Worm (Caenorhabditis elegans) whole organism, L2 larva: ENCODE data around the gene lin-36.

Experiments used
- C34F6.9 ChIP-seq: fragments of 150-350 bp; optimal IDR thresholded peaks from 2 replicates; lab custom pipeline; 2014; ENCODE audit warnings: missing biosample characterization, missing genetic modification characterization
- F13H6.1 ChIP-seq: sonication (generic microtip); optimal IDR thresholded peaks from 2 replicates; lab custom pipeline; 2016; ENCODE audit warnings: missing genetic modification characterization, missing compliant biosample characterization
- R02D3.7 ChIP-seq: fragments of 150-350 bp; optimal IDR thresholded peaks from 2 replicates; lab custom pipeline; 2014; ENCODE audit warnings: missing biosample characterization, missing genetic modification characterization
- Y55F3AM.14 ChIP-seq: fragments of 200-800 bp; sonication (Bioruptor generic); optimal IDR thresholded peaks from 2 replicates; lab custom pipeline; 2018; ENCODE audit warnings: mild to moderate bottlenecking, missing genetic modification characterization, missing compliant biosample characterization
- ZK546.5 ChIP-seq: sonication (generic microtip); optimal IDR thresholded peaks from 2 replicates; lab custom pipeline; 2017; ENCODE audit warnings: missing biosample characterization, missing genetic modification characterization
- alr-1 ChIP-seq: fragments of 150-350 bp; optimal IDR thresholded peaks from 2 replicates; lab custom pipeline; 2014; ENCODE audit warnings: missing biosample characterization, missing genetic modification characterization
- aly-2 ChIP-seq: fragments of 150-350 bp; optimal IDR thresholded peaks from 2 replicates; lab custom pipeline; 2014; ENCODE audit warnings: missing biosample characterization, missing genetic modification characterization
- ama-1 ChIP-seq: fragments of 150-350 bp; optimal IDR thresholded peaks from 2 replicates; lab custom pipeline; 2018; ENCODE audit warnings: inconsistent platforms
- blmp-1 ChIP-seq: sonication (generic microtip); optimal IDR thresholded peaks from 2 replicates; lab custom pipeline; 2017; ENCODE audit warnings: missing genetic modification characterization, mild to moderate bottlenecking, missing compliant biosample characterization, antibody characterized with exemption, moderate library complexity; ENCODE audit not compliant: insufficient read depth
- ceh-16 ChIP-seq: fragments of 150-350 bp; optimal IDR thresholded peaks from 2 replicates; lab custom pipeline; 2014; ENCODE audit warnings: missing biosample characterization, missing genetic modification characterization
- ceh-82 ChIP-seq: fragments of 150-350 bp; optimal IDR thresholded peaks from 2 replicates; lab custom pipeline; 2014; ENCODE audit warnings: missing biosample characterization, missing genetic modification characterization
- crh-2 ChIP-seq: sonication (generic microtip); optimal IDR thresholded peaks from 2 replicates; lab custom pipeline; 2017; ENCODE audit warnings: missing biosample characterization, missing genetic modification characterization
- dmd-4 ChIP-seq: sonication (generic microtip); optimal IDR thresholded peaks from 2 replicates; lab custom pipeline; 2017; ENCODE audit warnings: missing biosample characterization, missing genetic modification characterization
- egl-27 ChIP-seq: sonication (generic microtip); optimal IDR thresholded peaks from 3 replicates; lab custom pipeline; 2017; ENCODE audit warnings: missing biosample characterization, missing genetic modification reagents, missing genetic modification characterization
- elt-1 ChIP-seq: fragments of 150-350 bp; optimal IDR thresholded peaks from 2 replicates; lab custom pipeline; 2014; ENCODE audit warnings: missing biosample characterization, missing genetic modification characterization
- elt-3 ChIP-seq: sonication (generic microtip); optimal IDR thresholded peaks from 2 replicates; lab custom pipeline; 2017; ENCODE audit warnings: missing biosample characterization, missing genetic modification characterization
- fos-1 ChIP-seq: fragments of 150-350 bp; optimal IDR thresholded peaks from 2 replicates; lab custom pipeline; 2014; ENCODE audit warnings: missing biosample characterization, missing genetic modification characterization
- gmeb-1 ChIP-seq: fragments of 150-350 bp; optimal IDR thresholded peaks from 2 replicates; lab custom pipeline; 2014; ENCODE audit warnings: missing biosample characterization, missing genetic modification characterization
- lin-11 ChIP-seq: fragments of 150-350 bp; sonication (generic microtip); optimal IDR thresholded peaks from 2 replicates; lab custom pipeline; 2014; ENCODE audit warnings: missing biosample characterization, missing genetic modification characterization, inconsistent platforms, mixed read lengths
- lin-13 ChIP-seq: fragments of 150-350 bp; optimal IDR thresholded peaks from 2 replicates; lab custom pipeline; 2014; ENCODE audit warnings: missing biosample characterization, missing genetic modification reagents, missing genetic modification characterization
- lin-39 ChIP-seq: fragments of 150-350 bp; optimal IDR thresholded peaks from 2 replicates; lab custom pipeline; 2014; ENCODE audit warnings: missing biosample characterization, missing genetic modification reagents, missing genetic modification characterization
- mab-5 ChIP-seq: fragments of 150-350 bp; optimal IDR thresholded peaks from 2 replicates; lab custom pipeline; 2014; ENCODE audit warnings: missing biosample characterization, missing genetic modification characterization
- mbf-1 ChIP-seq: sonication (generic microtip); optimal IDR thresholded peaks from 2 replicates; lab custom pipeline; 2017; ENCODE audit warnings: missing biosample characterization, missing genetic modification characterization
- mdl-1 ChIP-seq, 2 experiments: fragments of 150-350 bp in 1 of 2; sonication (generic microtip) in 1 of 2; optimal IDR thresholded peaks; 2 replicates each; lab custom pipeline; 2017; ENCODE audit warnings: missing biosample characterization in 2 of 2, missing genetic modification characterization in 2 of 2
- nhr-10 ChIP-seq: sonication (generic microtip); optimal IDR thresholded peaks from 2 replicates; lab custom pipeline; 2017; ENCODE audit warnings: missing biosample characterization, missing genetic modification characterization
- nhr-11 ChIP-seq: fragments of 150-350 bp; optimal IDR thresholded peaks from 2 replicates; lab custom pipeline; 2014; ENCODE audit warnings: missing biosample characterization, missing genetic modification characterization
- nhr-12 ChIP-seq: fragments of 150-350 bp; optimal IDR thresholded peaks from 2 replicates; lab custom pipeline; 2014; ENCODE audit warnings: missing biosample characterization, missing genetic modification characterization
- nhr-129 ChIP-seq: fragments of 150-350 bp; optimal IDR thresholded peaks from 2 replicates; lab custom pipeline; 2014; ENCODE audit warnings: missing biosample characterization, missing genetic modification characterization
- nhr-21 ChIP-seq: fragments of 150-350 bp; optimal IDR thresholded peaks from 2 replicates; lab custom pipeline; 2014; ENCODE audit warnings: missing biosample characterization, missing genetic modification characterization
- nhr-23 ChIP-seq: fragments of 150-350 bp; optimal IDR thresholded peaks from 2 replicates; lab custom pipeline; 2014; ENCODE audit warnings: missing biosample characterization, missing genetic modification reagents, missing genetic modification characterization
- nhr-237 ChIP-seq: fragments of 150-350 bp; optimal IDR thresholded peaks from 2 replicates; lab custom pipeline; 2014; ENCODE audit warnings: missing biosample characterization, missing genetic modification characterization
- nhr-25 ChIP-seq: fragments of 150-350 bp; sonication (generic microtip); optimal IDR thresholded peaks from 3 replicates; lab custom pipeline; 2014; ENCODE audit warnings: missing biosample characterization, missing genetic modification characterization
- nhr-6 ChIP-seq: fragments of 150-350 bp; optimal IDR thresholded peaks from 2 replicates; lab custom pipeline; 2014; ENCODE audit warnings: missing biosample characterization, missing genetic modification characterization
- nhr-77 ChIP-seq: fragments of 150-350 bp; optimal IDR thresholded peaks from 2 replicates; lab custom pipeline; 2014; ENCODE audit warnings: missing biosample characterization, missing genetic modification characterization
- peb-1 ChIP-seq: fragments of 150-350 bp; optimal IDR thresholded peaks from 2 replicates; lab custom pipeline; 2014; ENCODE audit warnings: missing biosample characterization, missing genetic modification characterization
- sem-4 ChIP-seq: fragments of 150-350 bp; optimal IDR thresholded peaks from 2 replicates; lab custom pipeline; 2014; ENCODE audit warnings: missing biosample characterization, missing genetic modification reagents, missing genetic modification characterization
- skn-1 ChIP-seq: sonication (generic microtip); optimal IDR thresholded peaks from 2 replicates; lab custom pipeline; 2017; ENCODE audit warnings: missing biosample characterization, missing genetic modification characterization
- sma-3 ChIP-seq: sonication (generic microtip); optimal IDR thresholded peaks from 2 replicates; lab custom pipeline; 2016; ENCODE audit warnings: missing genetic modification reagents, missing genetic modification characterization, missing compliant biosample characterization
- sma-9 ChIP-seq, 2 experiments: fragments of 150-350 bp in 1 of 2; sonication (generic microtip) in 1 of 2; optimal IDR thresholded peaks; 2 replicates each; lab custom pipeline; 2014 to 2016; ENCODE audit warnings: missing genetic modification characterization in 2 of 2, mild to moderate bottlenecking in 1 of 2, missing biosample characterization in 1 of 2, missing compliant biosample characterization in 1 of 2, missing genetic modification reagents in 1 of 2, moderate library complexity in 1 of 2
- snpc-4 ChIP-seq: fragments of 150-350 bp; optimal IDR thresholded peaks from 2 replicates; lab custom pipeline; 2014; ENCODE audit warnings: missing biosample characterization, missing genetic modification characterization
- unc-39 ChIP-seq: fragments of 150-350 bp; optimal IDR thresholded peaks from 2 replicates; lab custom pipeline; 2014; ENCODE audit warnings: missing biosample characterization, missing genetic modification characterization
- unc-55 ChIP-seq: fragments of 150-350 bp; sonication (generic microtip); optimal IDR thresholded peaks from 3 replicates; lab custom pipeline; 2014; ENCODE audit warnings: missing biosample characterization, missing genetic modification reagents, missing genetic modification characterization
- unc-62 ChIP-seq: fragments of 150-350 bp; optimal IDR thresholded peaks from 2 replicates; lab custom pipeline; 2014; ENCODE audit warnings: missing biosample characterization, missing genetic modification reagents, missing genetic modification characterization
- zag-1 ChIP-seq: fragments of 150-350 bp; optimal IDR thresholded peaks from 2 replicates; lab custom pipeline; 2014; ENCODE audit warnings: missing biosample characterization, missing genetic modification characterization
- ztf-1 ChIP-seq: fragments of 200-800 bp; sonication (Bioruptor generic); conservative IDR thresholded peaks from 2 replicates; pipeline ENCODE4 v1.3.6; 2022; ENCODE audit warnings: missing genetic modification characterization, missing compliant biosample characterization
- ztf-11 ChIP-seq: sonication (generic microtip); optimal IDR thresholded peaks from 2 replicates; lab custom pipeline; 2017; ENCODE audit warnings: missing biosample characterization, missing genetic modification characterization
- ztf-4 ChIP-seq: fragments of 150-350 bp; optimal IDR thresholded peaks from 2 replicates; lab custom pipeline; 2014; ENCODE audit warnings: missing biosample characterization, missing genetic modification characterization

lin-36 gene

DNA sequence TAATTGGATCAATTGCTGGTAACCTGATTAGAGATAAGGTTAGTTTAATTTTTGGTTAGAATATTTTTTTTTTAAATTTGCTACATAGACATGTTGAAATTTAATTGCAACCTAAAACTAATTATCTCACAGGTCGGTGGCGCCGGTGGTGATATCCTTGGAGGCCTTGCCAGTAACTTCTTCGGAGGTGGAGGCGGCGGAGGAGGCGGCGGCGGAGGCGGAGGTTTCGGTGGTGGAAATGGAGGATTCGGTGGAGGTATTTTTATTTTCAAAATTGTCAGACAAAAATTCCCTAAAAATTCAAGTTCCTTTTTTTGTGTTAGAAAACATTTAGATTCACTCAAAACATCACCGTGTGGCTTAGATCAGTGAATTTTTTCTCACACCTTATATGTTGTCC, 39.4 kb downstream of the lin-36 start:
- no peak for TF ChIP-seq nhr-129 (tag; lab: Kevin White, UChicago)
- TF ChIP-seq C34F6.9 (tag; lab: Kevin White, UChicago): no peak
- no peak for TF ChIP-seq elt-3 (tag; lab: Kevin White, UChicago)
- no peak for TF ChIP-seq blmp-1 (tag; lab: Kevin White, UChicago)
- no peak for TF ChIP-seq lin-13 (GFP tag; lab: Kevin White, UChicago)
- no peak for TF ChIP-seq unc-62 (GFP tag; lab: Kevin White, UChicago)
- TF ChIP-seq sma-3 (GFP tag; lab: Kevin White, UChicago): no peak
- no peak for TF ChIP-seq dmd-4 (tag; lab: Kevin White, UChicago)
- TF ChIP-seq mab-5 (tag; lab: Kevin White, UChicago): no peak
- no peak for TF ChIP-seq gmeb-1 (tag; lab: Kevin White, UChicago)
- TF ChIP-seq ama-1 (lab: Kevin White, UChicago): no peak
- no peak for TF ChIP-seq mdl-1 (tag; optimal IDR thresholded peaks at IDR 0.05; lab: Kevin White, UChicago)
- no peak for TF ChIP-seq R02D3.7 (tag; lab: Kevin White, UChicago)
- TF ChIP-seq nhr-6 (tag; lab: Kevin White, UChicago): no peak
- no peak for TF ChIP-seq unc-39 (tag; lab: Kevin White, UChicago)
- TF ChIP-seq nhr-77: no peak
- no peak for TF ChIP-seq egl-27 (tag; lab: Kevin White, UChicago)
- TF ChIP-seq lin-11 (tag; lab: Kevin White, UChicago): no peak

DNA sequence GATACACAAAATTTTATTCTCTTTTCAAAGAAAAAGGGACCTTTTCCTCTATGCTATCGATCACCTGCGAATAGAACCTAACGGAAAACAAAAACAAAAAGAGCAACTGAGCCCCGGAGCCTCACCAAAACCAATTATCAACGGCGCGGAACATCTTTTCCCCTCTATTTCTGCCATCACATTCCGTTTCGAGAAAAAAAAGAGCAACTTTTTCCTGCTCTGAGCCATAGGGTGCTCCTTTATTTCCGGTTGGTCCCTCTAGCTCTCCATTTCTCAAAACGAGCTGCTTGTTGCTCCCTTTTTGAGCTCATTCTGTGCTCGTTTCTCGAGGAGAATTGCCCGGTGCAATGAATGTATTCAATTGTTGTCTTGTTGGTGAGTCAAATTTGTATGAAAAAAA, 41.0 kb downstream of the lin-36 start, which contains the start of gene clp-1:
TSS of gene clp-1 (plus strand) at position 301 of the 400 bp plus-strand sequence.
- TF ChIP-seq ZK546.5 (tag; lab: Kevin White, UChicago) (no peak), F13H6.1 (tag; lab: Kevin White, UChicago) (no peak), sem-4 (no peak)
- TF ChIP-seq, all 48 proteins: peak for 0

DNA sequence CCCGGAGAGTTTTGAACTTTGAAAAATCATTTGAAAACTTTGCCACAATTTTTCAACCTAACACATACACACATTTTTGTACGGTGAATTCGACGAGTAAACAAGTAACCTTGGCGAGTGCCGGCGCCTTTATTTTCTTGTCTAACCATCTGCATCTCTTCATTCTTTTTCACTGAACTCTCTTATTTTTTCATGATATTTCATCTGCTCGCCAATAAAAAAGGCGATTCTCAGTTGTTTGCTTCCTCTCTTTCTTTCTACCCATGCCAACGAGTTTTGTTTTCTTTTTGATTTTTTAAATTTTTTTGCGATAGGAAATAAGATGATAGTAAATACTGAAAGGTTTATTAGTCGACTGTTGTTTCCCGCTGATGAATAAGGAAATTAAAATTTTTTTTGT, 42.0 kb downstream of the lin-36 start:
- TF ChIP-seq gmeb-1 (tag; lab: Kevin White, UChicago): peak; percentile 32
- no peak for TF ChIP-seq ama-1 (lab: Kevin White, UChicago)
- TF ChIP-seq ZK546.5 (tag; lab: Kevin White, UChicago): no peak
- peak; percentile 54 for TF ChIP-seq nhr-129 (tag; lab: Kevin White, UChicago)
- no peak for TF ChIP-seq skn-1 (tag; lab: Kevin White, UChicago)
- TF ChIP-seq unc-39 (tag; lab: Kevin White, UChicago): no peak
- peak; percentile 84 for TF ChIP-seq sma-3 (GFP tag; lab: Kevin White, UChicago)
- TF ChIP-seq R02D3.7 (tag; lab: Kevin White, UChicago): no peak
- TF ChIP-seq egl-27 (tag; lab: Kevin White, UChicago): no peak
- no peak for TF ChIP-seq nhr-10
- TF ChIP-seq snpc-4: no peak
- peak; percentile 33 for TF ChIP-seq lin-13 (GFP tag; lab: Kevin White, UChicago)
- no peak for TF ChIP-seq ztf-1 (GFP tag; lab: Robert Waterston, UW)
- TF ChIP-seq sma-9 (GFP tag; optimal IDR thresholded peaks at IDR 0.05; lab: Kevin White, UChicago): peak; percentile 42
- TF ChIP-seq sma-9 (tag; optimal IDR thresholded peaks at IDR 0.05; lab: Kevin White, UChicago): no peak
- no peak for TF ChIP-seq lin-39
- peak; percentile 65 for TF ChIP-seq C34F6.9 (tag; lab: Kevin White, UChicago)
- peak; percentile 66 for TF ChIP-seq nhr-25 (tag; lab: Kevin White, UChicago)
- no peak for TF ChIP-seq mbf-1 (tag; lab: Kevin White, UChicago)
- no peak for TF ChIP-seq ztf-11 (tag; lab: Kevin White, UChicago)
- TF ChIP-seq Y55F3AM.14: no peak
- no peak for TF ChIP-seq dmd-4 (tag; lab: Kevin White, UChicago)
- no peak for TF ChIP-seq nhr-21 (tag; lab: Kevin White, UChicago)
- TF ChIP-seq ztf-4 (tag; lab: Kevin White, UChicago): peak; percentile 30
- no peak for TF ChIP-seq nhr-6 (tag; lab: Kevin White, UChicago)
- TF ChIP-seq peb-1 (tag; lab: Kevin White, UChicago): no peak
- peak; percentile 9 for TF ChIP-seq blmp-1 (tag; lab: Kevin White, UChicago)
- TF ChIP-seq nhr-12 (tag; lab: Kevin White, UChicago): no peak
- no peak for TF ChIP-seq aly-2 (tag; lab: Kevin White, UChicago)
- TF ChIP-seq ceh-82: no peak
- no peak for TF ChIP-seq zag-1 (tag; lab: Kevin White, UChicago)
- no peak for TF ChIP-seq lin-11 (tag; lab: Kevin White, UChicago)
- TF ChIP-seq elt-3 (tag; lab: Kevin White, UChicago): no peak
- no peak for TF ChIP-seq nhr-23 (tag; lab: Kevin White, UChicago)
- no peak for TF ChIP-seq ceh-16 (tag; lab: Kevin White, UChicago)
- TF ChIP-seq fos-1 (tag; lab: Kevin White, UChicago): peak; percentile 20
- TF ChIP-seq unc-55 (GFP tag; lab: Kevin White, UChicago): peak; percentile 43
- no peak for TF ChIP-seq nhr-237 (tag; lab: Kevin White, UChicago)
- peak; percentile 70 for TF ChIP-seq F13H6.1 (tag; lab: Kevin White, UChicago)
- TF ChIP-seq nhr-11 (tag; lab: Kevin White, UChicago): no peak
- no peak for TF ChIP-seq nhr-77
- TF ChIP-seq unc-62 (GFP tag; lab: Kevin White, UChicago): no peak
- no peak for TF ChIP-seq alr-1 (tag; lab: Kevin White, UChicago)
- no peak for TF ChIP-seq elt-1 (tag; lab: Kevin White, UChicago)
- TF ChIP-seq mab-5 (tag; lab: Kevin White, UChicago): peak; percentile 14
- peak; percentile 73 for TF ChIP-seq crh-2 (tag; lab: Kevin White, UChicago)
